Worm (Caenorhabditis elegans): ENCODE data around the gene lem-4.

Gene lem-4

DNA sequence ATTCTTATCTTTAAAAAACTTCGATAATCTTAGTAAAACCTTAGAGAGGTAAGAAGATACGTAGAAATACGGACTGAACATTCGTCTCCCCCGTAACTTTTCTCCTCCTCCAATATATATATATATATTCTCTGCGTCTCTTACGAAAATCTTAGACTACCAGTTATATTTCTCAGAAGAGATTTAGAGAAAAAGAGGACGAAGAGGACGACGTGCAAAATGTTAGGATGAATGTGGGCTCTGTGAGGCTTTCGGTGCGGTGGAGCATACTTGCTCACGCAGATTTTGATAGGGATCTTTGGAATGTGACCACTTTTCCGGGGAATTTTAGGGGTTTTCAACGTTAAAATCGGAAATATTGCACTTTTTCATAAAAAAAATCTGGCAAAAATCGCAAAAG lies 26.2 kb downstream of the lem-4 start (continued):
- peak; percentile 11 for TF ChIP-seq unc-42 (tag; optimal IDR thresholded peaks at IDR 0.05)
- no peak for TF ChIP-seq pag-3 (tag; optimal IDR thresholded peaks at IDR 0.05; ENCODE audit: borderline replicate concordance)
- peak; percentile 45 for TF ChIP-seq tbx-2 (tag; optimal IDR thresholded peaks at IDR 0.05)
- peak; percentile 43 for TF ChIP-seq hlh-30 (tag; optimal IDR thresholded peaks at IDR 0.05; ENCODE audit: insufficient read depth)
- TF ChIP-seq K02D7.2 (tag; optimal IDR thresholded peaks at IDR 0.05): no peak
- TF ChIP-seq ceh-45 (GFP tag; IDR thresholded peaks at IDR 0.05): no peak
- no peak for TF ChIP-seq pat-9 (tag; optimal IDR thresholded peaks at IDR 0.05)
- no peak for TF ChIP-seq eyg-1 (tag; optimal IDR thresholded peaks at IDR 0.05)
- TF ChIP-seq ahr-1 (tag; optimal IDR thresholded peaks at IDR 0.05): no peak
- TF ChIP-seq ceh-9 (tag; optimal IDR thresholded peaks at IDR 0.05): no peak
- no peak for TF ChIP-seq K09A11.1 (tag; optimal IDR thresholded peaks at IDR 0.05; ENCODE audit: insufficient read depth)
- peak; percentile 74 for TF ChIP-seq nfya-1 (tag; optimal IDR thresholded peaks at IDR 0.05)
- TF ChIP-seq pha-4 (tag; optimal IDR thresholded peaks at IDR 0.05): no peak

DNA sequence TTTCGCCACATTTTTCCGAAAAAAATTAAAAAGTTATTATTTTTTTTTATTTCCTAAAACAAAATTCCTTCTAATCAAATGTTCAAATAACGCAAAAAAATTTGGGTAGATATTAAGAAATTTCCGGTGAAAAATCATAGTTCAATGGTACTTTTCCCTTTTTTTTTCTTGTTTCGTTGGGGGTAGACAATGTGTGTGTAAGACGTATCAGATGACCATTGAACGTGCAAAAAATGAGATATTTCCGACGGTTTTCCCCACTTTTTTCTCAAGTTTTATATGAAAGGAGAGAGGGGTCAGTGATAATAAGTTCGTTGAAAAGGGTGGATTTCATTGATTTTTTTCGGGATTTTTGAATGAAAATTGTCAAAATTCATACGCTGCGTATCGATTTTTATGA lies 28.4 kb downstream of the lem-4 start:
- TF ChIP-seq ztf-16 (tag; optimal IDR thresholded peaks at IDR 0.05): no peak
- TF ChIP-seq ceh-9 (tag; optimal IDR thresholded peaks at IDR 0.05): no peak
- no peak for TF ChIP-seq fkh-6 (tag; optimal IDR thresholded peaks at IDR 0.05)
- no peak for TF ChIP-seq ets-4 (tag; optimal IDR thresholded peaks at IDR 0.05)
- TF ChIP-seq hlh-13 (GFP tag; optimal IDR thresholded peaks at IDR 0.05): no peak
- no peak for TF ChIP-seq ceh-14 (tag; optimal IDR thresholded peaks at IDR 0.05)
- no peak for TF ChIP-seq hlh-6 (tag; optimal IDR thresholded peaks at IDR 0.05)
- TF ChIP-seq tbx-7 (tag; optimal IDR thresholded peaks at IDR 0.05): no peak
- no peak for TF ChIP-seq dmd-4 (tag; optimal IDR thresholded peaks at IDR 0.05; ENCODE audit: borderline replicate concordance)
- TF ChIP-seq pag-3 (tag; optimal IDR thresholded peaks at IDR 0.05; ENCODE audit: borderline replicate concordance): no peak
- no peak for TF ChIP-seq ceh-19 (GFP tag; optimal IDR thresholded peaks at IDR 0.05)
- no peak for TF ChIP-seq gmeb-2 (tag; optimal IDR thresholded peaks at IDR 0.05)
- TF ChIP-seq C08G9.2 (tag; optimal IDR thresholded peaks at IDR 0.05): no peak
- TF ChIP-seq ama-1 (optimal IDR thresholded peaks at IDR 0.05): no peak
- TF ChIP-seq ceh-2 (tag; optimal IDR thresholded peaks at IDR 0.05): no peak
- no peak for TF ChIP-seq T23F11.4 (GFP tag; optimal IDR thresholded peaks at IDR 0.05)

- no peak for TF ChIP-seq pha-2 (tag; optimal IDR thresholded peaks at IDR 0.05)
- TF ChIP-seq ceh-6 (GFP tag; optimal IDR thresholded peaks at IDR 0.05): no peak
- TF ChIP-seq ceh-2 (tag; optimal IDR thresholded peaks at IDR 0.05): no peak
- no peak for TF ChIP-seq gmeb-2 (tag; optimal IDR thresholded peaks at IDR 0.05)
- TF ChIP-seq sox-4 (tag; optimal IDR thresholded peaks at IDR 0.05): no peak
- TF ChIP-seq hlh-6 (tag; optimal IDR thresholded peaks at IDR 0.05): no peak
- TF ChIP-seq K02D7.2 (tag; optimal IDR thresholded peaks at IDR 0.05): no peak
- no peak for TF ChIP-seq ceh-14 (tag; optimal IDR thresholded peaks at IDR 0.05)
- no peak for TF ChIP-seq C08G9.2 (tag; optimal IDR thresholded peaks at IDR 0.05)
- TF ChIP-seq madf-2 (tag; optimal IDR thresholded peaks at IDR 0.05): no peak
- no peak for TF ChIP-seq hlh-8 (tag; optimal IDR thresholded peaks at IDR 0.05)
- TF ChIP-seq mec-3 (tag; optimal IDR thresholded peaks at IDR 0.05; ENCODE audit: borderline replicate concordance): no peak
- TF ChIP-seq nhr-11 (tag; optimal IDR thresholded peaks at IDR 0.05): no peak
- no peak for TF ChIP-seq hlh-15 (tag; optimal IDR thresholded peaks at IDR 0.05)
- TF ChIP-seq ttx-3 (tag; optimal IDR thresholded peaks at IDR 0.05): no peak
- TF ChIP-seq lin-11 (tag; optimal IDR thresholded peaks at IDR 0.05): no peak
- TF ChIP-seq ceh-19 (GFP tag; optimal IDR thresholded peaks at IDR 0.05): no peak
- TF ChIP-seq ceh-34 (tag; optimal IDR thresholded peaks at IDR 0.05): no peak
- no peak for TF ChIP-seq tbx-2 (tag; optimal IDR thresholded peaks at IDR 0.05)
- no peak for TF ChIP-seq Y22D7AL.16 (tag; optimal IDR thresholded peaks at IDR 0.05)
Observed at ce11 chrIV:824854-825253, 29.7 kb downstream of the lem-4 start, which contains the start of gene zipt-15. Gene zipt-15, minus strand, starts transcription at chrIV:824954.

All from whole organism, late embryonic.